Worm (Caenorhabditis elegans) whole organism, L1 larva: ENCODE measurements around the gene Y54G2A.52.
"Not testable (repeated sequence)": the region's sequence is repeated elsewhere in the genome, so short reads cannot be mapped to it uniquely, and the experiment has no call there.

Source experiments
- aly-2 ChIP-seq: fragments of 150-350 bp; optimal IDR thresholded peaks from 2 replicates; lab custom pipeline; 2014; ENCODE audit warnings: missing biosample characterization, missing genetic modification characterization
- ama-1 ChIP-seq: fragments of 150-350 bp; optimal IDR thresholded peaks from 2 replicates; lab custom pipeline; 2014
- egl-27 ChIP-seq, 2 experiments: fragments of 150-350 bp in 1 of 2; sonication (generic microtip); optimal IDR thresholded peaks; 3 replicates each; lab custom pipeline; 2017 to 2018; ENCODE audit warnings: missing biosample characterization in 2 of 2, missing genetic modification characterization in 2 of 2, missing genetic modification reagents in 2 of 2
- elt-2 ChIP-seq: sonication (generic microtip); optimal IDR thresholded peaks from 2 replicates; lab custom pipeline; 2016; ENCODE audit warnings: missing genetic modification characterization, mild to moderate bottlenecking, inconsistent platforms, missing compliant biosample characterization, missing genetic modification reagents
- nhr-28 ChIP-seq: fragments of 150-350 bp; optimal IDR thresholded peaks from 2 replicates; lab custom pipeline; 2014; ENCODE audit warnings: missing biosample characterization, missing genetic modification characterization
- rnt-1 ChIP-seq: sonication (generic microtip); optimal IDR thresholded peaks from 2 replicates; lab custom pipeline; 2016; ENCODE audit warnings: mild to moderate bottlenecking, missing genetic modification characterization, moderate library complexity, missing compliant biosample characterization
- snpc-4 ChIP-seq: fragments of 150-350 bp; optimal IDR thresholded peaks from 2 replicates; lab custom pipeline; 2014; ENCODE audit warnings: missing biosample characterization, missing genetic modification characterization
- sptf-1 ChIP-seq: fragments of 150-350 bp; optimal IDR thresholded peaks from 2 replicates; lab custom pipeline; 2014; ENCODE audit warnings: missing biosample characterization, missing genetic modification characterization
- sup-37 ChIP-seq: fragments of 200-800 bp; sonication (Bioruptor generic); optimal IDR thresholded peaks from 2 replicates; lab custom pipeline; 2018; ENCODE audit warnings: mild to moderate bottlenecking, missing genetic modification characterization, missing compliant biosample characterization

DNA sequence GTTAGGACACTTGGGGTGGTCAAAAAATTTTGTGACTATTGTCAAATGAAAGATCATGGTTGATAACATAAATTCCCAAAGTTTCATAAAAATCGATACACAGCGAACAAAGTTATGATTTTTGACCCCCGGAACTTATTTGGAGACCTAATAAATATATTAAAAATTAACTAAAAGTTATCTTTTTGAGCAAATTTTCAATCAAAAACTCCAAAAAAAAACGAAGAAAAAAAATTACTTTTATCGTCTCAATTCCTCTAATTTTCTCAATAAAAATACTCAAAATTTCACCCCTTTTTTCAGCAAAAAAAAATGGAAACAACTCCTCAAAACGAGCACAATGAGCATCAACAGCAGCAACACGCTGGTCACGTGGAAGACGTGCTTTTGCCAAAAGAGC, 10.1 kb downstream of the Y54G2A.52 start, which contains the start of gene atln-1:
- not testable (repeated sequence) for TF ChIP-seq elt-2 (tag; lab: Kevin White, UChicago); rnt-1 (tag; lab: Kevin White, UChicago); egl-27 (tag; optimal IDR thresholded peaks at IDR 0.05; lab: Kevin White, UChicago); aly-2 (tag; lab: Kevin White, UChicago); sptf-1 (tag; lab: Kevin White, UChicago); nhr-28 (tag; lab: Kevin White, UChicago); snpc-4 (tag; lab: Kevin White, UChicago); ama-1; sup-37 (GFP tag; lab: Kevin White, UChicago)
